Worm (Caenorhabditis elegans): Measurements from ENCODE around the gene C44B7.5.

DNA sequence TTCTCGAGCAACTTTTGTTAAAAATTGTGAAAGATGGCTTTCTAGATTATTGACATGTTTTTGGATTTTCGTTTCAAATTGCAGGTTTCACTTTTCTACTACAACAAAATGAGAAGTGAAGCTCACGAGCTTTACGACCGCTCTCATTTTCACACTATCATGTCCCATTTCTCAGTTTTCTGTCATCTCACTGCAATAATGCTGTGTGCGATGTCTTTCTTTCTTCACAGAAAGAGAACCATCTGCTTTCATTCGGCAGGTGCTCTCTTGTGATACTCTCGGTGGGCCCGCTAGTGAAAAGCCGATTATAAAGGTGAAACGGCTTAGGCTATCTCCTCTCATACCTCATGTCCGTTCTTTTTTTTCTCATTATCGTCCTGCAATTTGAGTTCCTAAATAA is 29.2 kb downstream of the C44B7.5 start:
- TF ChIP-seq nhr-25 (tag; optimal IDR thresholded peaks at IDR 0.05; ENCODE audit: borderline replicate concordance, insufficient read depth) = no peak
- no peak for TF ChIP-seq fos-1 (tag; optimal IDR thresholded peaks at IDR 0.05)
- no peak for TF ChIP-seq nhr-28 (tag; optimal IDR thresholded peaks at IDR 0.05)
- TF ChIP-seq mdt-29 (GFP tag; IDR thresholded peaks at IDR 0.05) = no peak
- no peak for TF ChIP-seq ama-1 (optimal IDR thresholded peaks at IDR 0.05)
- TF ChIP-seq nhr-76 (tag; optimal IDR thresholded peaks at IDR 0.05) = no peak
- TF ChIP-seq daf-16 (GFP tag; optimal IDR thresholded peaks at IDR 0.05) = no peak
- TF ChIP-seq daf-16 (tag; optimal IDR thresholded peaks at IDR 0.05) = no peak
- TF ChIP-seq hlh-30 (tag; optimal IDR thresholded peaks at IDR 0.05; ENCODE audit: insufficient read depth) = no peak
- TF ChIP-seq fkh-10 (GFP tag; optimal IDR thresholded peaks at IDR 0.05) = no peak
- TF ChIP-seq nhr-11 (tag; optimal IDR thresholded peaks at IDR 0.05) = peak; percentile 8
- no peak for TF ChIP-seq mxl-3 (GFP tag; optimal IDR thresholded peaks at IDR 0.05)
